Fruit fly (Drosophila melanogaster) whole organism, embryonic: ENCODE results near the gene Tim8.

Experiments
- CG1024 ChIP-seq: fragments of 200-800 bp; sonication (Bioruptor generic); IDR thresholded peaks from 2 replicates; pipeline ENCODE4 v1.3.6; 2022; ENCODE audit warnings: missing biosample characterization, missing genetic modification characterization
- CG10366 ChIP-seq: fragments of 200-800 bp; sonication (Bioruptor generic); IDR thresholded peaks from 2 replicates; pipeline ENCODE4 v1.3.6; 2022; ENCODE audit warnings: missing biosample characterization, missing genetic modification characterization
- CG10565 ChIP-seq: fragments of 200-800 bp; sonication (Bioruptor generic); optimal IDR thresholded peaks from 3 replicates; lab custom pipeline; 2016; ENCODE audit warnings: missing biosample characterization, mild to moderate bottlenecking, missing genetic modification characterization
- CG11093 ChIP-seq: fragments of 200-800 bp; sonication (Bioruptor generic); IDR thresholded peaks from 3 replicates; pipeline ENCODE4 v1.3.6; 2022; ENCODE audit warnings: missing biosample characterization, missing genetic modification characterization
- CG14050 ChIP-seq: fragments of 200-800 bp; sonication (Bioruptor generic); IDR thresholded peaks from 3 replicates; pipeline ENCODE4 v1.3.6; 2022; ENCODE audit warnings: missing biosample characterization, missing genetic modification characterization
- CG14441 ChIP-seq: fragments of 200-800 bp; sonication (Bioruptor generic); IDR thresholded peaks from 2 replicates; pipeline ENCODE4 v1.3.6; 2022; ENCODE audit warnings: missing biosample characterization, missing genetic modification characterization
- CG15479 ChIP-seq: fragments of 200-800 bp; sonication (Bioruptor generic); optimal IDR thresholded peaks from 3 replicates; lab custom pipeline; 2019; ENCODE audit warnings: missing biosample characterization, mild to moderate bottlenecking, missing genetic modification characterization, moderate library complexity
- CG16779 ChIP-seq: fragments of 200-800 bp; sonication (Bioruptor generic); IDR thresholded peaks from 2 replicates; pipeline ENCODE4 v1.3.6; 2022; ENCODE audit warnings: missing biosample characterization, missing genetic modification characterization
- CG16813 ChIP-seq: fragments of 200-800 bp; sonication (Bioruptor generic); IDR thresholded peaks from 3 replicates; pipeline ENCODE4 v1.3.6; 2022; ENCODE audit warnings: missing biosample characterization, missing genetic modification characterization; ENCODE audit not compliant: partially characterized antibody
- CG17359 ChIP-seq: fragments of 200-800 bp; sonication (Bioruptor generic); optimal IDR thresholded peaks from 3 replicates; lab custom pipeline; 2018; ENCODE audit warnings: missing biosample characterization, mild to moderate bottlenecking, missing genetic modification characterization, moderate library complexity
- CG18011 ChIP-seq: fragments of 200-800 bp; sonication (Bioruptor generic); optimal IDR thresholded peaks from 2 replicates; lab custom pipeline; 2017; ENCODE audit warnings: missing biosample characterization, missing genetic modification characterization, mild to moderate bottlenecking, moderate library complexity, missing genotype
- CG2202 ChIP-seq: fragments of 200-800 bp; sonication (Bioruptor generic); optimal IDR thresholded peaks from 2 replicates; lab custom pipeline; 2018; ENCODE audit warnings: missing biosample characterization, mild to moderate bottlenecking, missing genetic modification characterization
- CG2678 ChIP-seq: fragments of 200-800 bp; sonication (Bioruptor generic); optimal IDR thresholded peaks from 3 replicates; lab custom pipeline; 2019; ENCODE audit warnings: missing biosample characterization, mild to moderate bottlenecking, missing genetic modification characterization, moderate library complexity
- CG30020 ChIP-seq: fragments of 200-800 bp; optimal IDR thresholded peaks from 2 replicates; lab custom pipeline; 2019; ENCODE audit warnings: missing biosample characterization, mild to moderate bottlenecking, missing genetic modification characterization, moderate library complexity
- CG4404 ChIP-seq: fragments of 200-800 bp; sonication (Bioruptor generic); IDR thresholded peaks from 2 replicates; pipeline ENCODE4 v1.3.6; 2022; ENCODE audit warnings: missing biosample characterization, missing genetic modification characterization
- CG4730 ChIP-seq: fragments of 200-800 bp; sonication (Bioruptor generic); IDR thresholded peaks from 2 replicates; pipeline ENCODE4 v1.3.6; 2022; ENCODE audit warnings: missing biosample characterization, missing genetic modification characterization
- CG5180 ChIP-seq: fragments of 200-800 bp; sonication (Bioruptor generic); optimal IDR thresholded peaks from 3 replicates; lab custom pipeline; 2017; ENCODE audit warnings: missing biosample characterization, missing genetic modification characterization, mild to moderate bottlenecking, moderate library complexity, missing genetic modification reagents
- CG5245 ChIP-seq: fragments of 200-800 bp; sonication (Bioruptor generic); optimal IDR thresholded peaks from 3 replicates; lab custom pipeline; 2016; ENCODE audit warnings: missing biosample characterization, missing genetic modification characterization
- CG8089 ChIP-seq: fragments of 200-800 bp; sonication (Bioruptor generic); optimal IDR thresholded peaks from 3 replicates; lab custom pipeline; 2016; ENCODE audit warnings: missing biosample characterization, missing genetic modification characterization
- CG8765 ChIP-seq: fragments of 200-800 bp; sonication (Bioruptor generic); IDR thresholded peaks from 2 replicates; pipeline ENCODE4 v1.3.6; 2022; ENCODE audit warnings: missing biosample characterization, missing genetic modification characterization
- CG9876 ChIP-seq: fragments of 200-800 bp; sonication (Bioruptor generic); optimal IDR thresholded peaks from 2 replicates; lab custom pipeline; 2016; ENCODE audit warnings: missing biosample characterization, missing genetic modification characterization
- Dp ChIP-seq: fragments of 200-800 bp; sonication (Bioruptor generic); optimal IDR thresholded peaks from 2 replicates; lab custom pipeline; 2018; ENCODE audit warnings: missing biosample characterization, mild to moderate bottlenecking, missing genetic modification characterization, moderate library complexity
- Gug ChIP-seq: fragments of 200-800 bp; sonication (Bioruptor generic); IDR thresholded peaks from 4 replicates; pipeline ENCODE4 v1.3.6; 2022; ENCODE audit warnings: missing biosample characterization, missing genetic modification characterization
- H15 ChIP-seq: fragments of 200-800 bp; sonication (Bioruptor generic); IDR thresholded peaks from 3 replicates; pipeline ENCODE4 v1.3.6; 2022; ENCODE audit warnings: missing biosample characterization, missing genetic modification characterization
- HLHmδ ChIP-seq: fragments of 200-800 bp; sonication (Bioruptor generic); optimal IDR thresholded peaks from 2 replicates; lab custom pipeline; 2018; ENCODE audit warnings: missing biosample characterization, mild to moderate bottlenecking, missing genetic modification characterization, moderate library complexity
- Hand ChIP-seq: fragments of 200-800 bp; sonication (Bioruptor generic); optimal IDR thresholded peaks from 2 replicates; lab custom pipeline; 2017; ENCODE audit warnings: mild to moderate bottlenecking, missing biosample characterization, missing genetic modification reagents, missing genetic modification characterization
- Hsf ChIP-seq: fragments of 200-800 bp; sonication (Bioruptor generic); optimal IDR thresholded peaks from 3 replicates; lab custom pipeline; 2016; ENCODE audit warnings: missing biosample characterization, missing genetic modification characterization
- MTF-1 ChIP-seq: fragments of 200-800 bp; sonication (Bioruptor generic); optimal IDR thresholded peaks from 2 replicates; lab custom pipeline; 2018; ENCODE audit warnings: missing biosample characterization, mild to moderate bottlenecking, missing genetic modification characterization, borderline replicate concordance
- NFAT ChIP-seq: fragments of 200-800 bp; sonication (Bioruptor generic); IDR thresholded peaks from 2 replicates; pipeline ENCODE4 v1.3.6; 2022; ENCODE audit warnings: missing biosample characterization, missing genetic modification characterization
- PHDP ChIP-seq: fragments of 200-800 bp; sonication (Bioruptor generic); optimal IDR thresholded peaks from 3 replicates; lab custom pipeline; 2018; ENCODE audit warnings: missing biosample characterization, mild to moderate bottlenecking, missing genetic modification characterization, moderate library complexity
- Spps ChIP-seq: fragments of 200-800 bp; sonication (Bioruptor generic); optimal IDR thresholded peaks from 2 replicates; lab custom pipeline; 2018; ENCODE audit warnings: missing biosample characterization, mild to moderate bottlenecking, missing genetic modification characterization
- ab ChIP-seq: fragments of 200-800 bp; sonication (Bioruptor generic); optimal IDR thresholded peaks from 2 replicates; lab custom pipeline; 2016; ENCODE audit warnings: missing biosample characterization, missing genetic modification characterization
- cad ChIP-seq: fragments of >200 bp; optimal IDR thresholded peaks from 2 replicates; lab custom pipeline; 2017; ENCODE audit warnings: missing biosample characterization, missing genetic modification characterization
- chinmo ChIP-seq: fragments of 200-800 bp; sonication (Bioruptor generic); IDR thresholded peaks from 4 replicates; pipeline ENCODE4 v1.3.6; 2022; ENCODE audit warnings: missing biosample characterization, missing genetic modification characterization; ENCODE audit not compliant: partially characterized antibody
- chm ChIP-seq: fragments of 200-800 bp; sonication (Bioruptor generic); IDR thresholded peaks from 2 replicates; pipeline ENCODE4 v1.3.6; 2022; ENCODE audit warnings: missing biosample characterization, missing genetic modification characterization
- dimm ChIP-seq: fragments of 200-800 bp; sonication (Bioruptor generic); IDR thresholded peaks from 2 replicates; pipeline ENCODE4 v1.3.6; 2022; ENCODE audit warnings: missing biosample characterization, missing genetic modification characterization
- disco-r ChIP-seq: fragments of 200-800 bp; sonication (Bioruptor generic); optimal IDR thresholded peaks from 2 replicates; lab custom pipeline; 2016; ENCODE audit warnings: missing biosample characterization, missing genetic modification characterization
- dysf ChIP-seq: fragments of 200-800 bp; sonication (Bioruptor generic); IDR thresholded peaks from 3 replicates; pipeline ENCODE4 v1.3.6; 2022; ENCODE audit warnings: missing biosample characterization, missing genetic modification characterization
- hbn ChIP-seq: fragments of 200-800 bp; sonication (Bioruptor generic); IDR thresholded peaks from 2 replicates; pipeline ENCODE4 v1.3.6; 2022; ENCODE audit warnings: missing biosample characterization, missing genetic modification characterization; ENCODE audit not compliant: partially characterized antibody
- jing ChIP-seq: fragments of 200-800 bp; sonication (Bioruptor generic); optimal IDR thresholded peaks from 2 replicates; lab custom pipeline; 2018; ENCODE audit warnings: missing biosample characterization, mild to moderate bottlenecking, missing genetic modification characterization
- kah ChIP-seq: fragments of 200-800 bp; sonication (Bioruptor generic); optimal IDR thresholded peaks from 2 replicates; lab custom pipeline; 2018; ENCODE audit warnings: missing biosample characterization, mild to moderate bottlenecking, missing genetic modification characterization
- knrl ChIP-seq: fragments of 200-800 bp; sonication (Bioruptor generic); IDR thresholded peaks from 3 replicates; pipeline ENCODE4 v1.3.6; 2022; ENCODE audit warnings: missing biosample characterization, missing genetic modification characterization; ENCODE audit not compliant: partially characterized antibody
- mam ChIP-seq: fragments of 200-800 bp; sonication (Bioruptor generic); optimal IDR thresholded peaks from 3 replicates; lab custom pipeline; 2016; ENCODE audit warnings: missing biosample characterization, missing genetic modification characterization
- otp ChIP-seq: fragments of 200-800 bp; sonication (Bioruptor generic); IDR thresholded peaks from 3 replicates; pipeline ENCODE4, ENCODE4 v1.3.6; 2022; ENCODE audit warnings: missing biosample characterization, missing genetic modification characterization
- slp2 ChIP-seq: fragments of 200-800 bp; sonication (Bioruptor generic); optimal IDR thresholded peaks from 2 replicates; lab custom pipeline; 2016; ENCODE audit warnings: missing biosample characterization, missing genetic modification characterization
- stc ChIP-seq: fragments of 200-800 bp; sonication (Bioruptor generic); IDR thresholded peaks from 2 replicates; pipeline ENCODE4 v1.3.6; 2022; ENCODE audit warnings: missing biosample characterization, missing genetic modification characterization
- stwl ChIP-seq: fragments of 200-800 bp; sonication (Bioruptor generic); optimal IDR thresholded peaks from 3 replicates; lab custom pipeline; 2018; ENCODE audit warnings: missing biosample characterization, mild to moderate bottlenecking, missing genetic modification characterization, moderate library complexity
- trem ChIP-seq: fragments of 200-800 bp; optimal IDR thresholded peaks from 3 replicates; lab custom pipeline; 2019; ENCODE audit warnings: missing biosample characterization, mild to moderate bottlenecking, missing genetic modification characterization, moderate library complexity
- twi ChIP-seq: fragments of 200-800 bp; optimal IDR thresholded peaks from 2 replicates; lab custom pipeline; 2019; ENCODE audit warnings: missing biosample characterization, mild to moderate bottlenecking, missing genetic modification characterization, moderate library complexity
- usp ChIP-seq: fragments of >200 bp; optimal IDR thresholded peaks from 2 replicates; lab custom pipeline; 2017; ENCODE audit warnings: missing biosample characterization, missing genetic modification characterization
- wdn ChIP-seq: fragments of 200-800 bp; sonication (Bioruptor generic); IDR thresholded peaks from 2 replicates; pipeline ENCODE4 v1.3.6; 2022; ENCODE audit warnings: missing biosample characterization, missing genetic modification characterization
- zfh2 ChIP-seq: fragments of 200-800 bp; sonication (Bioruptor generic); optimal IDR thresholded peaks from 2 replicates; lab custom pipeline; 2016; ENCODE audit warnings: missing biosample characterization, missing genetic modification characterization

Tim8 gene

dm6 chrX:11379139-11379538, 10.9 kb downstream of the Tim8 start (continued):
- TF ChIP-seq CG4730 (no peak), CG11093 (GFP tag; lab: Robert Waterston, UW) (no peak), trem (tag; lab: Kevin White, UChicago) (no peak), CG15479 (GFP tag; lab: Kevin White, UChicago) (no peak), CG8089 (GFP tag; lab: Kevin White, UChicago) (no peak), dimm (GFP tag; lab: Robert Waterston, UW) (peak; percentile 15; the same call in 1 of the 2 replicates), hbn (GFP tag; lab: Robert Waterston, UW) (no peak), CG2678 (peak; percentile 72), kah (no peak), Gug (GFP tag; lab: Robert Waterston, UW) (no peak), H15 (GFP tag; lab: Robert Waterston, UW) (peak; percentile 40; the same call in 1 of the 3 replicates), CG16779 (GFP tag; lab: Robert Waterston, UW) (no peak), usp (GFP tag; lab: Kevin White, UChicago) (no peak), stc (GFP tag; lab: Robert Waterston, UW) (no peak), CG8765 (GFP tag; lab: Robert Waterston, UW) (no peak), CG2202 (tag; lab: Kevin White, UChicago) (no peak), CG18011 (no peak), CG5180 (GFP tag; lab: Kevin White, UChicago) (no peak), CG16813 (no peak), knrl (GFP tag; lab: Robert Waterston, UW) (no peak), MTF-1 (GFP tag; lab: Kevin White, UChicago) (no peak), Hand (GFP tag; lab: Kevin White, UChicago) (peak; percentile 47), NFAT (peak; percentile 42; the same call in 1 of the 2 replicates), slp2 (GFP tag; lab: Kevin White, UChicago) (no peak), mam (GFP tag; lab: Kevin White, UChicago) (peak; percentile 50), ab (no peak), wdn (GFP tag; lab: Robert Waterston, UW) (0 out of 2 replicates have a peak, but pooled peaks have one; percentile 10), CG14441 (GFP tag; lab: Robert Waterston, UW) (peak; percentile 60), CG30020 (tag; lab: Kevin White, UChicago) (no peak), CG10366 (GFP tag; lab: Robert Waterston, UW) (peak; percentile 16; the same call in 1 of the 2 replicates), jing (no peak), CG9876 (no peak), CG17359 (tag; lab: Kevin White, UChicago) (peak; percentile 46), Dp (no peak), Spps (no peak), zfh2 (GFP tag; lab: Kevin White, UChicago) (no peak), Hsf (GFP tag; lab: Kevin White, UChicago) (peak; percentile 16), CG10565 (GFP tag; lab: Kevin White, UChicago) (no peak), stwl (tag; lab: Kevin White, UChicago) (no peak), disco-r (GFP tag; lab: Kevin White, UChicago) (no peak), otp (GFP tag; lab: Robert Waterston, UW) (no peak), CG1024 (no peak), cad (GFP tag; lab: Kevin White, UChicago) (no peak), HLHmδ (GFP tag; lab: Kevin White, UChicago) (no peak), CG4404 (GFP tag; lab: Robert Waterston, UW) (no peak), chm (GFP tag; lab: Robert Waterston, UW) (peak; percentile 33; the same call in 1 of the 2 replicates), CG14050 (GFP tag; lab: Robert Waterston, UW) (0 out of 3 replicates have a peak, but pooled peaks have one; percentile 19), dysf (GFP tag; lab: Robert Waterston, UW) (peak; percentile 70), chinmo (GFP tag; lab: Robert Waterston, UW) (no peak), CG5245 (GFP tag; lab: Kevin White, UChicago) (no peak), PHDP (tag; lab: Kevin White, UChicago) (peak; percentile 57), twi (tag; lab: Kevin White, UChicago) (no peak)
